Worm (Caenorhabditis elegans): ENCODE measurements around the gene ocam-1.

The ocam-1 gene

DNA sequence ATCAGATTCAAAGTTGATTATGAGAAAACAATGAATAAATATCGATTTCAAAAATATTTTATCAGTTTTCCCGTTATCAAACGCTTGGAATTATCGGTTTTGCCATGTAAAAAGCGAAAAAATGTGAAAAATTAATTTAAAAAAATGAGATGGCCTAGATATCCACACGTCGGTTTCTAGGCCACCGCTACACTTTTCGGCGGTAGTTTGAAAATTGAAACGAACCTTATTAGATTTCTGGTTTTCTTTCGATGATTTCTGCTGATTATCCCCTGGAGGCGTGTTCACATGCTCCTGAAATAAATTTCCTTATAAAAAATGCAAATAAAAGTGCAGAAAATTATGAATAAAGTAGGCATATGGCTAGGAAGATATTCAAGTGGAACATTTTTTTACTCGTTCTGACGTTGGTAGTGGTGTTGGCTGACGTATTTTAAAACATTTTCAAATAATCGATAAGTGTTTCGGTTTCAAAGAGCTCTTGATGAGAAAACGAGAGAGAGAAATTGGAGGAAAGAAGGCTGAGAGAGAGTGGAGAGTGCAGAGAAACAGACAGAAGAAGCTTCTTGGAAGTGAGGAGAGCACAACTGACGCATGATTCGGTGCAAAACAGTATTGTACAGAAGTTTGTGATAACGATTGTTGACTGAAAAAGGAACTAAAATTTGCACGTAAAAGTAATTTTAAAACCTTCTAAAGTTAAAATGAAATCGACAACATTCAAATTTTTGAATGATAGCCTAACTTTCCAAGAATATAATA is 34.3 kb downstream of the ocam-1 start:
- TF ChIP-seq ceh-48 (tag; optimal IDR thresholded peaks at IDR 0.05) (peak; percentile 38), tbx-2 (tag; optimal IDR thresholded peaks at IDR 0.05) (peak; percentile 10), hlh-30 (tag; optimal IDR thresholded peaks at IDR 0.05; ENCODE audit: insufficient read depth) (no peak), hlh-13 (GFP tag; optimal IDR thresholded peaks at IDR 0.05) (no peak), nfya-1 (tag; optimal IDR thresholded peaks at IDR 0.05) (peak; percentile 4), zip-5 (tag; optimal IDR thresholded peaks at IDR 0.05) (peak; percentile 2), C08G9.2 (tag; optimal IDR thresholded peaks at IDR 0.05) (peak; percentile 16), ceh-22 (tag; optimal IDR thresholded peaks at IDR 0.05) (no peak), pqm-1 (tag; optimal IDR thresholded peaks at IDR 0.05) (no peak), ceh-14 (tag; optimal IDR thresholded peaks at IDR 0.05) (no peak)

DNA sequence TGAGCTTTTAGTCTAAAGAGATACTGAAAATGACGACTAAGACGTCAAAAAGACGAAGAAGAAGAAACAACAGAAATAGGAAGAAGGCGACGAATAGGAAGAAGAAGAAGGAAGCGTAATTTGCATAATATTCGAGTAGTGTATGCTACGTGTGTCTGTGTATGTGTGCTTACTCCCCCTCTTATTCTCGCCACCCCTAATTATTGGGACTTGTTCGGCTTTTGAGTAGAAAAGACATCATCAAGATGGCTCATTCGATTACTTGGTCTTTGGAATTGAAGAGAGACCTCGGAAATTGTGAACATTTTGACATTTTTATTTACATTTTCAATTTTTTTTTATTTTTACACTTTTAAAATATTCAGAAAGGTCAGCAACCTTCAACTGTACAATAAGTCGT is 37.3 kb downstream of the ocam-1 start:
- TF ChIP-seq ceh-14 (tag; optimal IDR thresholded peaks at IDR 0.05) (no peak), ttx-3 (tag; optimal IDR thresholded peaks at IDR 0.05) (peak; percentile 11), madf-2 (tag; optimal IDR thresholded peaks at IDR 0.05) (no peak), ama-1 (optimal IDR thresholded peaks at IDR 0.05) (no peak), fkh-6 (tag; optimal IDR thresholded peaks at IDR 0.05) (no peak), K02D7.2 (tag; optimal IDR thresholded peaks at IDR 0.05) (no peak), elt-4 (tag; optimal IDR thresholded peaks at IDR 0.05) (no peak), ceh-19 (GFP tag; optimal IDR thresholded peaks at IDR 0.05) (no peak), sox-2 (GFP tag; IDR thresholded peaks at IDR 0.05) (no peak), mec-3 (tag; optimal IDR thresholded peaks at IDR 0.05; ENCODE audit: borderline replicate concordance) (no peak), unc-42 (tag; optimal IDR thresholded peaks at IDR 0.05) (peak; percentile 72), zip-5 (tag; optimal IDR thresholded peaks at IDR 0.05) (no peak), Y22D7AL.16 (tag; optimal IDR thresholded peaks at IDR 0.05) (no peak), lin-11 (tag; optimal IDR thresholded peaks at IDR 0.05) (no peak), ceh-48 (tag; optimal IDR thresholded peaks at IDR 0.05) (no peak), ceh-22 (tag; optimal IDR thresholded peaks at IDR 0.05) (no peak)

DNA sequence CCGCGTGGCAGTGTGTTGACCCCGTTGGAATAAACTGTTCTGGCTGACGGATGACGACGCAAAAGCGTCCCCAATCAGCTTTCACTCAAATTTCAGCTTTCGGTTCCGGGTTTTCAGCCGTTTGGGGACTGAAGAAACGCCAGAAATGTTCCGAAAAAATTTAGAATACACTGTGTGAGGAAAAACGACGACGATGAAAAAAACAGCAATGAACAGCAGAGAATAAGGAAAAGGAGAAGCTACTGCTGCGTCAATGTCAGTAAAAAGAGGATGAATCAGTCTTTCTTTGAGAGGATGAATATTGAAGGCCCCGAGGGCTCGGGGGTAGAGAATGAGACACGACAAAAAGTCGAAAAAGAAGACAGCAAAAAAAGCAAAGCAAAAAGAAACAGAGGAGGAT is 38.7 kb downstream of the ocam-1 start:
- TF ChIP-seq lin-11 (tag; optimal IDR thresholded peaks at IDR 0.05) (no peak), Y22D7AL.16 (tag; optimal IDR thresholded peaks at IDR 0.05) (no peak), ceh-24 (tag; optimal IDR thresholded peaks at IDR 0.05) (no peak), hlh-6 (tag; optimal IDR thresholded peaks at IDR 0.05) (no peak), ztf-16 (tag; optimal IDR thresholded peaks at IDR 0.05) (no peak), ceh-9 (tag; optimal IDR thresholded peaks at IDR 0.05) (no peak), npax-4 (tag; optimal IDR thresholded peaks at IDR 0.05) (no peak), elt-4 (tag; optimal IDR thresholded peaks at IDR 0.05) (no peak), tbx-7 (tag; optimal IDR thresholded peaks at IDR 0.05) (no peak), pha-4 (tag; optimal IDR thresholded peaks at IDR 0.05) (no peak), ceh-6 (GFP tag; optimal IDR thresholded peaks at IDR 0.05) (no peak), fax-1 (tag; optimal IDR thresholded peaks at IDR 0.05) (no peak), unc-3 (GFP tag; conservative IDR thresholded peaks at IDR 0.05) (no peak), unc-3 (tag; optimal IDR thresholded peaks at IDR 0.05) (no peak), zip-5 (tag; optimal IDR thresholded peaks at IDR 0.05) (no peak), F13H6.1 (tag; optimal IDR thresholded peaks at IDR 0.05) (no peak), dmd-4 (tag; optimal IDR thresholded peaks at IDR 0.05; ENCODE audit: borderline replicate concordance) (no peak), ref-2 (tag; optimal IDR thresholded peaks at IDR 0.05) (no peak), pag-3 (tag; optimal IDR thresholded peaks at IDR 0.05; ENCODE audit: borderline replicate concordance) (no peak), ceh-2 (tag; optimal IDR thresholded peaks at IDR 0.05) (no peak), hlh-8 (tag; optimal IDR thresholded peaks at IDR 0.05) (no peak)
